Worm (Caenorhabditis elegans) whole organism, midembryonic: ENCODE results near the gene nspc-19.
A peak's percentile ranks its signal among the peaks of the same experiment; 100 is the strongest.

ENCODE experiments used
- T22C8.4 ChIP-seq: fragments of 200-800 bp; sonication (Bioruptor generic); IDR thresholded peaks from 2 replicates; pipeline ENCODE4 v1.3.6; 2022; ENCODE audit warnings: missing genetic modification characterization, missing compliant biosample characterization
- cog-1 ChIP-seq: sonication (generic microtip); optimal IDR thresholded peaks from 2 replicates; lab custom pipeline; 2016; ENCODE audit warnings: missing genetic modification characterization, missing compliant biosample characterization
- flt-1 ChIP-seq: fragments of 200-800 bp; sonication (Bioruptor generic); IDR thresholded peaks from 2 replicates; pipeline ENCODE4 v1.3.6; 2022; ENCODE audit warnings: missing genetic modification characterization, missing compliant biosample characterization
- klf-2 ChIP-seq: fragments of 200-800 bp; sonication (Bioruptor generic); conservative IDR thresholded peaks from 2 replicates; pipeline ENCODE4 v1.3.6; 2022; ENCODE audit warnings: missing genetic modification reagents, missing genetic modification characterization, missing compliant biosample characterization
- med-1 ChIP-seq: sonication (generic microtip); optimal IDR thresholded peaks from 2 replicates; lab custom pipeline; 2017; ENCODE audit warnings: missing genetic modification characterization, mild to moderate bottlenecking, missing compliant biosample characterization, antibody characterized with exemption, missing genetic modification reagents; ENCODE audit not compliant: insufficient read depth
- ref-1 ChIP-seq: fragments of 200-800 bp; sonication (Bioruptor generic); conservative IDR thresholded peaks from 2 replicates; pipeline ENCODE4 v1.3.6; 2022; ENCODE audit warnings: missing genetic modification reagents, missing genetic modification characterization, missing compliant biosample characterization
- tab-1 ChIP-seq: fragments of 200-800 bp; sonication (Bioruptor generic); IDR thresholded peaks from 2 replicates; pipeline ENCODE4 v1.3.6; 2022; ENCODE audit warnings: missing genetic modification characterization, missing compliant biosample characterization
- ztf-23 ChIP-seq: fragments of 200-800 bp; sonication (Bioruptor generic); IDR thresholded peaks from 2 replicates; pipeline ENCODE4 v1.3.6; 2022; ENCODE audit warnings: missing genetic modification reagents, missing genetic modification characterization, missing compliant biosample characterization
- ztf-29 ChIP-seq: fragments of 200-800 bp; sonication (Bioruptor generic); IDR thresholded peaks from 2 replicates; pipeline ENCODE4 v1.3.6; 2022; ENCODE audit warnings: missing genetic modification reagents, missing genetic modification characterization, missing compliant biosample characterization

nspc-19 gene

ce11 chrX:14560297-14560680 lies 31.8 kb downstream of the nspc-19 start:
- no peak; the same call in 1 of the 2 replicates for TF ChIP-seq T22C8.4 (GFP tag; lab: Robert Waterston, UW)
- TF ChIP-seq ref-1, result no peak
- no peak for TF ChIP-seq ztf-29 (GFP tag; lab: Robert Waterston, UW)
- TF ChIP-seq cog-1, result peak; percentile 96
- TF ChIP-seq ztf-23 (GFP tag; lab: Robert Waterston, UW), result no peak

ce11 chrX:14561416-14561973 lies 33.0 kb downstream of the nspc-19 start:
- TF ChIP-seq flt-1 (GFP tag; lab: Robert Waterston, UW) (no peak), ztf-29 (GFP tag; lab: Robert Waterston, UW) (peak; percentile 52; the same call in 1 of the 2 replicates)

ce11 chrX:14562286-14563086 lies 34.0 kb downstream of the nspc-19 start:
- TF ChIP-seq med-1 (GFP tag; lab: Kevin White, UChicago) (no peak), ztf-29 (GFP tag; lab: Robert Waterston, UW) (no peak), ref-1 (no peak), flt-1 (GFP tag; lab: Robert Waterston, UW) (no peak), klf-2 (GFP tag; lab: Robert Waterston, UW) (no peak)

ce11 chrX:14563818-14564217 lies 35.3 kb downstream of the nspc-19 start:
- no peak for TF ChIP-seq T22C8.4 (GFP tag; lab: Robert Waterston, UW)
- TF ChIP-seq klf-2 (GFP tag; lab: Robert Waterston, UW), result no peak
- no peak for TF ChIP-seq ztf-29 (GFP tag; lab: Robert Waterston, UW)

ce11 chrX:14565245-14565644 lies 36.7 kb downstream of the nspc-19 start:
- no peak for TF ChIP-seq ztf-23 (GFP tag; lab: Robert Waterston, UW)
- TF ChIP-seq ref-1, result no peak
- TF ChIP-seq klf-2 (GFP tag; lab: Robert Waterston, UW), result no peak
- no peak for TF ChIP-seq T22C8.4 (GFP tag; lab: Robert Waterston, UW)
- no peak for TF ChIP-seq med-1 (GFP tag; lab: Kevin White, UChicago)
- TF ChIP-seq flt-1 (GFP tag; lab: Robert Waterston, UW), result no peak
- no peak for TF ChIP-seq ztf-29 (GFP tag; lab: Robert Waterston, UW)
- no peak for TF ChIP-seq tab-1
- no peak for TF ChIP-seq cog-1

- TF ChIP-seq ref-1, result no peak
- TF ChIP-seq klf-2 (GFP tag; lab: Robert Waterston, UW), result no peak
- TF ChIP-seq flt-1 (GFP tag; lab: Robert Waterston, UW), result no peak
- no peak for TF ChIP-seq T22C8.4 (GFP tag; lab: Robert Waterston, UW)
- no peak for TF ChIP-seq tab-1
- no peak for TF ChIP-seq cog-1
Observed at ce11 chrX:14566047-14566446, 37.5 kb downstream of the nspc-19 start.

- TF ChIP-seq med-1 (GFP tag; lab: Kevin White, UChicago), result no peak
- TF ChIP-seq tab-1, result no peak
- TF ChIP-seq T22C8.4 (GFP tag; lab: Robert Waterston, UW), result no peak
- TF ChIP-seq ref-1, result no peak
- TF ChIP-seq flt-1 (GFP tag; lab: Robert Waterston, UW), result no peak
- TF ChIP-seq ztf-23 (GFP tag; lab: Robert Waterston, UW), result no peak
- no peak for TF ChIP-seq cog-1
- no peak for TF ChIP-seq ztf-29 (GFP tag; lab: Robert Waterston, UW)
- no peak for TF ChIP-seq klf-2 (GFP tag; lab: Robert Waterston, UW)
Observed at ce11 chrX:14568258-14568763, 39.8 kb downstream of the nspc-19 start.

- TF ChIP-seq T22C8.4 (GFP tag; lab: Robert Waterston, UW) (no peak), med-1 (GFP tag; lab: Kevin White, UChicago) (no peak)
Observed at ce11 chrX:14571277-14571676, 42.8 kb downstream of the nspc-19 start.

ce11 chrX:14572419-14572818 lies 43.9 kb downstream of the nspc-19 start, which contains the start of gene lron-1:
lron-1 (plus strand) TSS chrX:14572719.
- no peak for TF ChIP-seq flt-1 (GFP tag; lab: Robert Waterston, UW)
- TF ChIP-seq T22C8.4 (GFP tag; lab: Robert Waterston, UW), result no peak
- TF ChIP-seq tab-1, result no peak
- TF ChIP-seq ref-1, result no peak
- no peak for TF ChIP-seq med-1 (GFP tag; lab: Kevin White, UChicago)
- TF ChIP-seq ztf-23 (GFP tag; lab: Robert Waterston, UW), result no peak
- TF ChIP-seq cog-1, result no peak
- no peak for TF ChIP-seq ztf-29 (GFP tag; lab: Robert Waterston, UW)

ce11 chrX:14575920-14576319 lies 47.4 kb downstream of the nspc-19 start:
- TF ChIP-seq klf-2 (GFP tag; lab: Robert Waterston, UW) (no peak), flt-1 (GFP tag; lab: Robert Waterston, UW) (no peak), ztf-29 (GFP tag; lab: Robert Waterston, UW) (no peak), ref-1 (no peak), cog-1 (no peak), tab-1 (no peak), med-1 (GFP tag; lab: Kevin White, UChicago) (no peak), ztf-23 (GFP tag; lab: Robert Waterston, UW) (no peak), T22C8.4 (GFP tag; lab: Robert Waterston, UW) (no peak)
